Fruit fly (Drosophila melanogaster) whole organism, embryonic: ENCODE data around the gene MAPk-Ak2.
A peak's percentile ranks its signal among the peaks of the same experiment; 100 is the strongest.

ENCODE experiments used
- ATbp ChIP-seq: fragments of 200-800 bp; sonication (Bioruptor generic); optimal IDR thresholded peaks from 2 replicates; lab custom pipeline; 2017; ENCODE audit warnings: missing biosample characterization, mild to moderate bottlenecking, missing genetic modification characterization, missing genetic modification reagents
- CG10321 ChIP-seq: fragments of 200-800 bp; sonication (Bioruptor generic); IDR thresholded peaks from 2 replicates; pipeline ENCODE4 v1.3.6; 2022; ENCODE audit warnings: missing biosample characterization, missing genetic modification characterization
- CG10543 ChIP-seq: fragments of 200-800 bp; sonication (Bioruptor generic); optimal IDR thresholded peaks from 3 replicates; lab custom pipeline; 2017; ENCODE audit warnings: missing biosample characterization, mild to moderate bottlenecking, missing genetic modification characterization, moderate library complexity
- CG12299 ChIP-seq: fragments of 200-800 bp; sonication (Bioruptor generic); optimal IDR thresholded peaks from 2 replicates; lab custom pipeline; 2018; ENCODE audit warnings: missing biosample characterization, mild to moderate bottlenecking, missing genetic modification characterization
- CG12659 ChIP-seq: fragments of 200-800 bp; sonication (Bioruptor generic); optimal IDR thresholded peaks from 3 replicates; lab custom pipeline; 2017; ENCODE audit warnings: mild to moderate bottlenecking, missing biosample characterization, missing genetic modification reagents, missing genetic modification characterization
- CG13123 ChIP-seq: fragments of 200-800 bp; sonication (Bioruptor generic); optimal IDR thresholded peaks from 2 replicates; lab custom pipeline; 2016; ENCODE audit warnings: missing biosample characterization, missing genetic modification characterization
- CG13296 ChIP-seq: fragments of 200-800 bp; sonication (Bioruptor generic); optimal IDR thresholded peaks from 3 replicates; lab custom pipeline; 2018; ENCODE audit warnings: missing biosample characterization, mild to moderate bottlenecking, missing genetic modification characterization
- CG1529 ChIP-seq: fragments of 200-800 bp; sonication (Bioruptor generic); optimal IDR thresholded peaks from 3 replicates; lab custom pipeline; 2018; ENCODE audit warnings: missing biosample characterization, missing genetic modification characterization
- CG15696 ChIP-seq: fragments of 200-800 bp; sonication (Bioruptor generic); optimal IDR thresholded peaks from 2 replicates; lab custom pipeline; 2019; ENCODE audit warnings: missing biosample characterization, mild to moderate bottlenecking, missing genetic modification characterization, moderate library complexity
- CG1792 ChIP-seq: fragments of 200-800 bp; sonication (Bioruptor generic); optimal IDR thresholded peaks from 2 replicates; lab custom pipeline; 2016; ENCODE audit warnings: missing biosample characterization, missing genetic modification characterization
- CG18262 ChIP-seq: fragments of 200-800 bp; optimal IDR thresholded peaks from 3 replicates; lab custom pipeline; 2019; ENCODE audit warnings: missing biosample characterization, mild to moderate bottlenecking, missing genetic modification characterization, moderate library complexity
- CG18476 ChIP-seq: fragments of 200-800 bp; sonication (Bioruptor generic); optimal IDR thresholded peaks from 2 replicates; lab custom pipeline; 2016; ENCODE audit warnings: missing biosample characterization, mild to moderate bottlenecking, missing genetic modification characterization
- CG31365 ChIP-seq: fragments of 200-800 bp; sonication (Bioruptor generic); optimal IDR thresholded peaks from 2 replicates; lab custom pipeline; 2018; ENCODE audit warnings: missing biosample characterization, mild to moderate bottlenecking, missing genetic modification characterization
- CG31441 ChIP-seq: fragments of 200-800 bp; sonication (Bioruptor generic); IDR thresholded peaks from 2 replicates; pipeline ENCODE4 v1.3.6; 2022; ENCODE audit warnings: missing biosample characterization, missing genetic modification characterization
- CG32772 ChIP-seq: fragments of 200-800 bp; sonication (Bioruptor generic); IDR thresholded peaks from 2 replicates; pipeline ENCODE4 v1.3.6; 2022; ENCODE audit warnings: missing biosample characterization, missing genetic modification characterization
- CG33213 ChIP-seq: fragments of 200-800 bp; sonication (Bioruptor generic); optimal IDR thresholded peaks from 3 replicates; lab custom pipeline; 2016; ENCODE audit warnings: missing biosample characterization, missing genetic modification characterization
- CG3726 ChIP-seq: fragments of 200-800 bp; sonication (Bioruptor generic); IDR thresholded peaks from 3 replicates; pipeline ENCODE4, ENCODE4 v1.3.6; 2022; ENCODE audit warnings: missing biosample characterization, missing genetic modification characterization
- CG4328 ChIP-seq: fragments of 200-800 bp; sonication (Bioruptor generic); optimal IDR thresholded peaks from 3 replicates; lab custom pipeline; 2017; ENCODE audit warnings: missing biosample characterization, missing genetic modification reagents, missing genetic modification characterization
- CG4424 ChIP-seq: fragments of 200-800 bp; sonication (Bioruptor generic); optimal IDR thresholded peaks from 3 replicates; lab custom pipeline; 2016; ENCODE audit warnings: missing biosample characterization, missing genetic modification characterization
- CG4730 ChIP-seq: fragments of 200-800 bp; sonication (Bioruptor generic); IDR thresholded peaks from 2 replicates; pipeline ENCODE4 v1.3.6; 2022; ENCODE audit warnings: missing biosample characterization, missing genetic modification characterization
- CG6791 ChIP-seq: fragments of 200-800 bp; sonication (Bioruptor generic); IDR thresholded peaks from 3 replicates; pipeline ENCODE4 v1.3.6; 2022; ENCODE audit warnings: missing biosample characterization, missing genetic modification characterization; ENCODE audit not compliant: partially characterized antibody
- CG6854 ChIP-seq: fragments of 200-800 bp; sonication (Bioruptor generic); optimal IDR thresholded peaks from 3 replicates; lab custom pipeline; 2017; ENCODE audit warnings: missing biosample characterization, mild to moderate bottlenecking, missing genetic modification characterization
- CG7271 ChIP-seq: fragments of 200-800 bp; sonication (Bioruptor generic); optimal IDR thresholded peaks from 2 replicates; lab custom pipeline; 2018; ENCODE audit warnings: missing biosample characterization, mild to moderate bottlenecking, missing genetic modification characterization, moderate library complexity
- CG7556 ChIP-seq: fragments of 200-800 bp; sonication (Bioruptor generic); optimal IDR thresholded peaks from 2 replicates; lab custom pipeline; 2017; ENCODE audit warnings: missing biosample characterization, mild to moderate bottlenecking, missing genetic modification characterization
- CG7963 ChIP-seq: fragments of 200-800 bp; sonication (Bioruptor generic); IDR thresholded peaks from 3 replicates; pipeline ENCODE4 v1.3.6; 2022; ENCODE audit warnings: missing biosample characterization, missing genetic modification characterization; ENCODE audit not compliant: partially characterized antibody
- CG9215 ChIP-seq: fragments of 200-800 bp; sonication (Bioruptor generic); IDR thresholded peaks from 2 replicates; pipeline ENCODE4 v1.3.6; 2022; ENCODE audit warnings: missing biosample characterization, missing genetic modification characterization
- CG9437 ChIP-seq: fragments of 200-800 bp; sonication (Bioruptor generic); optimal IDR thresholded peaks from 2 replicates; lab custom pipeline; 2018; ENCODE audit warnings: missing biosample characterization, mild to moderate bottlenecking, missing genetic modification characterization
- CrebB ChIP-seq: fragments of 200-800 bp; sonication (Bioruptor generic); optimal IDR thresholded peaks from 3 replicates; lab custom pipeline; 2018; ENCODE audit warnings: missing biosample characterization, mild to moderate bottlenecking, missing genetic modification characterization
- Dfd ChIP-seq, 2 experiments: fragments of >200 bp; optimal IDR thresholded peaks; 2 replicates each; lab custom pipeline; 2017; ENCODE audit warnings: missing biosample characterization in 2 of 2, missing genetic modification characterization in 2 of 2
- Drgx ChIP-seq: fragments of 200-800 bp; sonication (Bioruptor generic); IDR thresholded peaks from 2 replicates; pipeline ENCODE4 v1.3.6; 2022; ENCODE audit warnings: missing biosample characterization, missing genetic modification characterization
- GATAe ChIP-seq: fragments of 200-800 bp; sonication (Bioruptor generic); conservative IDR thresholded peaks from 2 replicates; pipeline ENCODE4 v1.3.6; 2022; ENCODE audit warnings: missing biosample characterization, missing genetic modification characterization
- Oli ChIP-seq: fragments of 200-800 bp; sonication (Bioruptor generic); optimal IDR thresholded peaks from 2 replicates; lab custom pipeline; 2018; ENCODE audit warnings: missing biosample characterization, mild to moderate bottlenecking, missing genetic modification characterization, moderate library complexity
- Rfx ChIP-seq: fragments of 200-800 bp; sonication (Bioruptor generic); IDR thresholded peaks from 2 replicates; pipeline ENCODE4 v1.3.6; 2022; ENCODE audit warnings: missing biosample characterization, missing genetic modification characterization
- Usf ChIP-seq: fragments of 200-800 bp; sonication (Bioruptor generic); optimal IDR thresholded peaks from 2 replicates; lab custom pipeline; 2017; ENCODE audit warnings: missing genotype, missing biosample characterization, missing genetic modification characterization
- ash1 ChIP-seq: fragments of 200-800 bp; sonication (Bioruptor generic); optimal IDR thresholded peaks from 2 replicates; lab custom pipeline; 2018; ENCODE audit warnings: missing biosample characterization, mild to moderate bottlenecking, missing genetic modification characterization
- cg ChIP-seq: fragments of 200-800 bp; sonication (Bioruptor generic); optimal IDR thresholded peaks from 3 replicates; lab custom pipeline; 2019; ENCODE audit warnings: missing biosample characterization, mild to moderate bottlenecking, missing genetic modification characterization, moderate library complexity
- croc ChIP-seq: fragments of 200-800 bp; sonication (Bioruptor generic); conservative IDR thresholded peaks from 3 replicates; pipeline ENCODE4 v1.3.6; 2022; ENCODE audit warnings: missing biosample characterization, missing genetic modification characterization
- ewg ChIP-seq: fragments of 200-800 bp; sonication (Bioruptor generic); optimal IDR thresholded peaks from 3 replicates; lab custom pipeline; 2017; ENCODE audit warnings: mild to moderate bottlenecking, missing biosample characterization, missing genetic modification reagents, missing genetic modification characterization
- exex ChIP-seq: fragments of 200-800 bp; sonication (Bioruptor generic); optimal IDR thresholded peaks from 4 replicates; lab custom pipeline; 2018; ENCODE audit warnings: missing biosample characterization, mild to moderate bottlenecking, missing genetic modification characterization, moderate library complexity
- her ChIP-seq: fragments of 200-800 bp; sonication (Bioruptor generic); optimal IDR thresholded peaks from 2 replicates; lab custom pipeline; 2016; ENCODE audit warnings: missing biosample characterization, missing genetic modification characterization
- jing ChIP-seq: fragments of 200-800 bp; sonication (Bioruptor generic); optimal IDR thresholded peaks from 2 replicates; lab custom pipeline; 2018; ENCODE audit warnings: missing biosample characterization, mild to moderate bottlenecking, missing genetic modification characterization
- lola ChIP-seq, 3 experiments: fragments of >200 bp in 2 of 3; fragments of 200-800 bp in 1 of 3; sonication (Bioruptor generic) in 1 of 3; optimal IDR thresholded peaks; 2 replicates each; lab custom pipeline; 2017 to 2019; ENCODE audit warnings: missing biosample characterization in 3 of 3, missing genetic modification characterization in 3 of 3, mild to moderate bottlenecking in 1 of 3, moderate library complexity in 1 of 3
- salm ChIP-seq: fragments of 200-800 bp; sonication (Bioruptor generic); optimal IDR thresholded peaks from 2 replicates; lab custom pipeline; 2018; ENCODE audit warnings: missing biosample characterization, mild to moderate bottlenecking, missing genetic modification characterization
- scrt ChIP-seq: fragments of 200-800 bp; sonication (Bioruptor generic); optimal IDR thresholded peaks from 2 replicates; lab custom pipeline; 2018; ENCODE audit warnings: missing biosample characterization, mild to moderate bottlenecking, missing genetic modification characterization, moderate library complexity
- sima ChIP-seq: fragments of 200-800 bp; sonication (Bioruptor generic); optimal IDR thresholded peaks from 2 replicates; lab custom pipeline; 2016; ENCODE audit warnings: missing biosample characterization, missing genetic modification characterization
- slou ChIP-seq: fragments of 200-800 bp; sonication (Bioruptor generic); optimal IDR thresholded peaks from 3 replicates; lab custom pipeline; 2016; ENCODE audit warnings: missing biosample characterization, missing genetic modification characterization
- tap ChIP-seq: fragments of 200-800 bp; optimal IDR thresholded peaks from 3 replicates; lab custom pipeline; 2019; ENCODE audit warnings: missing biosample characterization, mild to moderate bottlenecking, missing genetic modification characterization, moderate library complexity
- wek ChIP-seq: fragments of 200-800 bp; sonication (Bioruptor generic); optimal IDR thresholded peaks from 3 replicates; lab custom pipeline; 2018; ENCODE audit warnings: missing biosample characterization, mild to moderate bottlenecking, missing genetic modification characterization, moderate library complexity
- yki ChIP-seq: fragments of >200 bp; optimal IDR thresholded peaks from 3 replicates; lab custom pipeline; 2018
- zen2 ChIP-seq: fragments of 200-800 bp; sonication (Bioruptor generic); IDR thresholded peaks from 3 replicates; pipeline ENCODE4 v1.3.6; 2022; ENCODE audit warnings: missing biosample characterization, missing genetic modification characterization; ENCODE audit not compliant: partially characterized antibody
- zfh1 ChIP-seq: fragments of 200-800 bp; sonication (Bioruptor generic); IDR thresholded peaks from 3 replicates; pipeline ENCODE4 v1.3.6; 2022; ENCODE audit warnings: missing biosample characterization, missing genetic modification characterization

MAPk-Ak2 gene

dm6 chrX:5724744-5725185 lies 39.2 kb downstream of the MAPk-Ak2 start (continued):
- TF ChIP-seq CG3726 (GFP tag; lab: Robert Waterston, UW), result peak; percentile 45; the same call in 1 of the 3 replicates
- 0 out of 2 replicates have a peak, but pooled peaks have one; percentile 53 for TF ChIP-seq CG32772 (GFP tag; lab: Robert Waterston, UW)
- TF ChIP-seq CG10543 (GFP tag; lab: Kevin White, UChicago), result no peak
- peak; percentile 40 for TF ChIP-seq CG18262 (tag; lab: Kevin White, UChicago)
- TF ChIP-seq croc (GFP tag; lab: Robert Waterston, UW), result no peak
- TF ChIP-seq Oli, result peak; percentile 30
- peak; percentile 21 for TF ChIP-seq CG13123 (GFP tag; lab: Kevin White, UChicago)
- TF ChIP-seq CG6854 (GFP tag; lab: Kevin White, UChicago), result no peak
- TF ChIP-seq CG31441 (GFP tag; lab: Robert Waterston, UW), result peak; percentile 67
- peak; percentile 45; the same call in 1 of the 2 replicates for TF ChIP-seq Rfx (GFP tag; lab: Robert Waterston, UW)
- no peak for TF ChIP-seq GATAe (GFP tag; lab: Robert Waterston, UW)
- TF ChIP-seq exex (tag; lab: Kevin White, UChicago), result no peak
- peak; percentile 85 for TF ChIP-seq ATbp
- no peak for TF ChIP-seq CG18476
- peak; percentile 5 for TF ChIP-seq slou (GFP tag; lab: Kevin White, UChicago)
- TF ChIP-seq ash1 (GFP tag; lab: Kevin White, UChicago), result no peak
- peak; percentile 33 for TF ChIP-seq salm
- no peak for TF ChIP-seq yki (lab: Kevin White, UChicago)
- no peak for TF ChIP-seq CG1792 (GFP tag; lab: Kevin White, UChicago)
- TF ChIP-seq wek (GFP tag; lab: Kevin White, UChicago), result peak; percentile 60
- TF ChIP-seq scrt (GFP tag; lab: Kevin White, UChicago), result no peak
- TF ChIP-seq CG31365 (tag; lab: Kevin White, UChicago), result no peak
- peak; percentile 44 for TF ChIP-seq tap (tag; lab: Kevin White, UChicago)
- peak; percentile 67 for TF ChIP-seq CG15696 (tag; lab: Kevin White, UChicago)
- no peak for TF ChIP-seq cg (GFP tag; lab: Kevin White, UChicago)
- TF ChIP-seq CG4424, result peak; percentile 42
- TF ChIP-seq zen2 (GFP tag; lab: Robert Waterston, UW), result no peak
- 0 out of 2 replicates have a peak, but pooled peaks have one; percentile 13 for TF ChIP-seq CG4730 (GFP tag; lab: Robert Waterston, UW)
- no peak for TF ChIP-seq CG7963
- TF ChIP-seq CG9215 (GFP tag; lab: Robert Waterston, UW), result no peak
- peak; percentile 74 for TF ChIP-seq zfh1
- TF ChIP-seq Dfd (GFP tag; optimal IDR thresholded peaks at IDR 0.05; lab: Kevin White, UChicago), result no peak
- TF ChIP-seq CG1529 (GFP tag; lab: Kevin White, UChicago), result peak; percentile 43
- no peak for TF ChIP-seq jing (GFP tag; lab: Kevin White, UChicago)
- no peak for TF ChIP-seq CG13296 (GFP tag; lab: Kevin White, UChicago)
- TF ChIP-seq ewg (GFP tag; lab: Kevin White, UChicago), result peak; percentile 54
- TF ChIP-seq Usf (GFP tag; lab: Kevin White, UChicago), result no peak
- peak; percentile 24 for TF ChIP-seq CG7271 (tag; lab: Kevin White, UChicago)
- no peak for TF ChIP-seq CG10321 (GFP tag; lab: Robert Waterston, UW)
- peak; percentile 11 for TF ChIP-seq CG7556 (GFP tag; lab: Kevin White, UChicago)
- TF ChIP-seq CrebB, result no peak
- peak in 1 of 3 experiments; percentile 54 for TF ChIP-seq lola (GFP tag; optimal IDR thresholded peaks at IDR 0.05; lab: Kevin White, UChicago)
- no peak for TF ChIP-seq CG12659 (GFP tag; lab: Kevin White, UChicago)
- no peak for TF ChIP-seq CG12299 (tag; lab: Kevin White, UChicago)
- no peak for TF ChIP-seq CG9437 (GFP tag; lab: Kevin White, UChicago)
- no peak for TF ChIP-seq sima (GFP tag; lab: Kevin White, UChicago)
- no peak for TF ChIP-seq CG6791 (GFP tag; lab: Robert Waterston, UW)
- peak; percentile 56 for TF ChIP-seq CG33213
- no peak for TF ChIP-seq CG4328 (GFP tag; lab: Kevin White, UChicago)
- TF ChIP-seq Drgx (GFP tag; lab: Robert Waterston, UW), result peak; percentile 94
- no peak for TF ChIP-seq her (GFP tag; lab: Kevin White, UChicago)
